Worm (Caenorhabditis elegans) whole organism, L4/young adult: ENCODE data around the gene lys-10.

Source experiments
- W03F9.2 ChIP-seq: fragments of 150-350 bp; optimal IDR thresholded peaks from 2 replicates; lab custom pipeline; 2014; ENCODE audit warnings: missing biosample characterization, missing genetic modification characterization
- dao-5 ChIP-seq: sonication (generic microtip); optimal IDR thresholded peaks from 2 replicates; lab custom pipeline; 2016; ENCODE audit warnings: missing genotype, missing genetic modification characterization, moderate library complexity, missing compliant biosample characterization
- him-1 ChIP-seq: sonication (generic microtip); optimal IDR thresholded peaks from 2 replicates; lab custom pipeline; 2016; ENCODE audit warnings: missing genotype, missing genetic modification reagents, missing genetic modification characterization, missing compliant biosample characterization

DNA sequence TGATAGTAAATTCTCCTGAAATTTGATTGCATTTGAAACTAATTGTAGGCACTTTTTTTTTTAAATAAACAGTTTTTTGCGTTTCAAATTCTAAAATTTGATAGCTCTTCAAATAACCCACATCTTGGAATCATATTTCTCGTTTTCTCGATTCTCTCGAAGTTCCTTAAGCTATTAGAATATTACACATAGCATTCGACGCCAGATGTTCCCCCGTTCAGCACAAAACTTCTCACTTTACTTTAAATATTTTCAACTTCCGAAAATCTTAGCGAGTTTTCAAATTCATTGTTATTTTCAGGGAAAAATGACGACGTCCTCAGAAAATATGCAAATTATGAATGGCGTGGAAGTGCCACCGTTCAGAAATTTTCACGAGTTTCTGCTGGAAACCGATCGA, 47.1 kb downstream of the lys-10 start, which contains the start of gene praf-3:
- TF ChIP-seq him-1 (tag; lab: Kevin White, UChicago) (no peak), dao-5 (no peak), W03F9.2 (tag; lab: Kevin White, UChicago) (no peak)
